Worm (Caenorhabditis elegans): ENCODE results near the gene ceh-19.

The ceh-19 gene

ce11 chrIV:7955849-7956248 lies at the start of gene ceh-19:
Gene ceh-19 (minus strand): TSS chrIV:7955949.
- TF ChIP-seq dao-5 (tag; optimal IDR thresholded peaks at IDR 0.05) (no peak), W03F9.2 (tag; optimal IDR thresholded peaks at IDR 0.05) (no peak), him-1 (tag; optimal IDR thresholded peaks at IDR 0.05) (no peak)

ce11 chrIV:8005376-8005775 lies 49.6 kb upstream of the ceh-19 start:
- TF ChIP-seq dao-5 (tag; optimal IDR thresholded peaks at IDR 0.05) (no peak), him-1 (tag; optimal IDR thresholded peaks at IDR 0.05) (no peak), W03F9.2 (tag; optimal IDR thresholded peaks at IDR 0.05) (no peak)

ce11 chrIV:8004019-8004418 lies 48.3 kb upstream of the ceh-19 start, which contains the start of gene rig-4:
Gene rig-4 (minus strand): TSS chrIV:8004119.
- no peak for TF ChIP-seq W03F9.2 (tag; optimal IDR thresholded peaks at IDR 0.05)
- TF ChIP-seq dao-5 (tag; optimal IDR thresholded peaks at IDR 0.05), result no peak
- no peak for TF ChIP-seq him-1 (tag; optimal IDR thresholded peaks at IDR 0.05)

ce11 chrIV:8000763-8001162 lies 45.0 kb upstream of the ceh-19 start:
- no peak for TF ChIP-seq dao-5 (tag; optimal IDR thresholded peaks at IDR 0.05)
- TF ChIP-seq him-1 (tag; optimal IDR thresholded peaks at IDR 0.05), result no peak
- TF ChIP-seq W03F9.2 (tag; optimal IDR thresholded peaks at IDR 0.05), result no peak

ce11 chrIV:7994715-7995114 lies 39.0 kb upstream of the ceh-19 start:
- TF ChIP-seq W03F9.2 (tag; optimal IDR thresholded peaks at IDR 0.05) (no peak), dao-5 (tag; optimal IDR thresholded peaks at IDR 0.05) (no peak), him-1 (tag; optimal IDR thresholded peaks at IDR 0.05) (no peak)

- no peak for TF ChIP-seq W03F9.2 (tag; optimal IDR thresholded peaks at IDR 0.05)
- no peak for TF ChIP-seq him-1 (tag; optimal IDR thresholded peaks at IDR 0.05)
- TF ChIP-seq dao-5 (tag; optimal IDR thresholded peaks at IDR 0.05), result no peak
Observed at ce11 chrIV:7988385-7988784, 32.6 kb upstream of the ceh-19 start, which contains the start of gene col-115. Gene col-115 (plus strand): TSS chrIV:7988685.

- TF ChIP-seq dao-5 (tag; optimal IDR thresholded peaks at IDR 0.05) (no peak), W03F9.2 (tag; optimal IDR thresholded peaks at IDR 0.05) (no peak)
Observed at ce11 chrIV:7987083-7987482, 31.3 kb upstream of the ceh-19 start, which contains the start of gene mec-17. Gene mec-17 (minus strand): TSS chrIV:7987183.

ce11 chrIV:7985737-7986136 lies 30.0 kb upstream of the ceh-19 start:
- TF ChIP-seq him-1 (tag; optimal IDR thresholded peaks at IDR 0.05), result no peak
- TF ChIP-seq dao-5 (tag; optimal IDR thresholded peaks at IDR 0.05), result no peak
- no peak for TF ChIP-seq W03F9.2 (tag; optimal IDR thresholded peaks at IDR 0.05)

ce11 chrIV:7983728-7984346 lies 28.1 kb upstream of the ceh-19 start:
- TF ChIP-seq W03F9.2 (tag; optimal IDR thresholded peaks at IDR 0.05), result no peak
- TF ChIP-seq him-1 (tag; optimal IDR thresholded peaks at IDR 0.05), result no peak
- no peak for TF ChIP-seq dao-5 (tag; optimal IDR thresholded peaks at IDR 0.05)

- TF ChIP-seq dao-5 (tag; optimal IDR thresholded peaks at IDR 0.05) (no peak), him-1 (tag; optimal IDR thresholded peaks at IDR 0.05) (no peak), W03F9.2 (tag; optimal IDR thresholded peaks at IDR 0.05) (no peak)
Observed at ce11 chrIV:7983021-7983420, 27.3 kb upstream of the ceh-19 start.

ce11 chrIV:7982024-7982576 lies 26.4 kb upstream of the ceh-19 start, which contains the start of gene arf-5:
Gene arf-5 (plus strand): TSS chrIV:7982526.
- TF ChIP-seq dao-5 (tag; optimal IDR thresholded peaks at IDR 0.05) (no peak), him-1 (tag; optimal IDR thresholded peaks at IDR 0.05) (no peak), W03F9.2 (tag; optimal IDR thresholded peaks at IDR 0.05) (no peak)

ce11 chrIV:7979588-7979987 lies 23.8 kb upstream of the ceh-19 start, which contains the start of gene unc-24:
Gene unc-24 (plus strand): TSS chrIV:7979870.
- TF ChIP-seq him-1 (tag; optimal IDR thresholded peaks at IDR 0.05) (no peak), dao-5 (tag; optimal IDR thresholded peaks at IDR 0.05) (no peak), W03F9.2 (tag; optimal IDR thresholded peaks at IDR 0.05) (no peak)

- no peak for TF ChIP-seq dao-5 (tag; optimal IDR thresholded peaks at IDR 0.05)
- TF ChIP-seq W03F9.2 (tag; optimal IDR thresholded peaks at IDR 0.05), result no peak
- TF ChIP-seq him-1 (tag; optimal IDR thresholded peaks at IDR 0.05), result no peak
Observed at ce11 chrIV:7977452-7977940, 21.7 kb upstream of the ceh-19 start, which contains the start of gene ora-1. Gene ora-1 (plus strand): TSS chrIV:7977890.

- TF ChIP-seq W03F9.2 (tag; optimal IDR thresholded peaks at IDR 0.05) (no peak), him-1 (tag; optimal IDR thresholded peaks at IDR 0.05) (no peak), dao-5 (tag; optimal IDR thresholded peaks at IDR 0.05) (no peak)
Observed at ce11 chrIV:7976210-7976609, 20.5 kb upstream of the ceh-19 start, which contains the start of gene F57H12.6. Gene F57H12.6 (minus strand): TSS chrIV:7976310.
